Fruit fly (Drosophila melanogaster): ENCODE results near the gene crp.

crp gene

dm6 chr2L:16284306-16285299 lies 2.9 kb downstream of the crp start (continued):
- TF ChIP-seq ap (GFP tag; IDR thresholded peaks at IDR 0.05) (no peak), mirr (GFP tag; optimal IDR thresholded peaks at IDR 0.05) (peak; percentile 52), pum (GFP tag; optimal IDR thresholded peaks at IDR 0.05) (no peak), mam (GFP tag; optimal IDR thresholded peaks at IDR 0.05) (peak; percentile 50), tna (GFP tag; IDR thresholded peaks at IDR 0.05; ENCODE audit: partially characterized antibody) (no peak), CG33557 (GFP tag; optimal IDR thresholded peaks at IDR 0.05) (no peak), Hr78 (GFP tag; optimal IDR thresholded peaks at IDR 0.05) (no peak), CG11696 (GFP tag; IDR thresholded peaks at IDR 0.05) (no peak), Opbp (GFP tag; IDR thresholded peaks at IDR 0.05; ENCODE audit: partially characterized antibody) (no peak), CG14965 (GFP tag; optimal IDR thresholded peaks at IDR 0.05; ENCODE audit: borderline replicate concordance) (no peak), CG15479 (GFP tag; optimal IDR thresholded peaks at IDR 0.05) (no peak), tgo (GFP tag; IDR thresholded peaks at IDR 0.05) (no peak), CG34376 (GFP tag; optimal IDR thresholded peaks at IDR 0.05) (peak; percentile 53), CG6654 (GFP tag; optimal IDR thresholded peaks at IDR 0.05) (no peak), HLH3B (GFP tag; IDR thresholded peaks at IDR 0.05) (no peak), eve (GFP tag; optimal IDR thresholded peaks at IDR 0.05) (peak in 1 of 2 experiments; percentile 85), CG14050 (GFP tag; IDR thresholded peaks at IDR 0.05) (no peak), CG13123 (GFP tag; optimal IDR thresholded peaks at IDR 0.05) (no peak), Camta (GFP tag; optimal IDR thresholded peaks at IDR 0.05) (peak; percentile 34), wor (GFP tag; IDR thresholded peaks at IDR 0.05) (no peak), CG18764 (GFP tag; optimal IDR thresholded peaks at IDR 0.05) (no peak), CG8765 (GFP tag; IDR thresholded peaks at IDR 0.05) (no peak), Fer1 (GFP tag; optimal IDR thresholded peaks at IDR 0.05) (peak; percentile 45), CG1529 (GFP tag; optimal IDR thresholded peaks at IDR 0.05) (no peak), Hr39 (optimal IDR thresholded peaks at IDR 0.05) (no peak), Dek (tag; optimal IDR thresholded peaks at IDR 0.05) (peak; percentile 59), kay (GFP tag; optimal IDR thresholded peaks at IDR 0.05) (no peak), CG32772 (GFP tag; IDR thresholded peaks at IDR 0.05) (no peak), cwo (GFP tag; optimal IDR thresholded peaks at IDR 0.05) (peak; percentile 72), CG6791 (GFP tag; IDR thresholded peaks at IDR 0.05; ENCODE audit: partially characterized antibody) (no peak), lbe (GFP tag; optimal IDR thresholded peaks at IDR 0.05) (peak; percentile 64), CG32532 (GFP tag; IDR thresholded peaks at IDR 0.05) (no peak), jing (GFP tag; optimal IDR thresholded peaks at IDR 0.05) (no peak), CG7928 (GFP tag; optimal IDR thresholded peaks at IDR 0.05) (peak; percentile 25), Dfd (GFP tag; optimal IDR thresholded peaks at IDR 0.05) (no peak), CG10979 (tag; optimal IDR thresholded peaks at IDR 0.05) (no peak), CG10654 (GFP tag; optimal IDR thresholded peaks at IDR 0.05) (peak; percentile 21), CG33213 (GFP tag; optimal IDR thresholded peaks at IDR 0.05) (no peak), CG8924 (tag; optimal IDR thresholded peaks at IDR 0.05) (peak; percentile 36), TFAM (GFP tag; optimal IDR thresholded peaks at IDR 0.05) (no peak), stwl (tag; optimal IDR thresholded peaks at IDR 0.05) (no peak), CG31365 (tag; optimal IDR thresholded peaks at IDR 0.05) (peak; percentile 47), Ets97D (GFP tag; optimal IDR thresholded peaks at IDR 0.05) (peak; percentile 74), CHES-1-like (GFP tag; optimal IDR thresholded peaks at IDR 0.05) (peak; percentile 4), slbo (GFP tag; IDR thresholded peaks at IDR 0.05) (no peak), CG11560 (tag; IDR thresholded peaks at IDR 0.05) (no peak), Sry-β (GFP tag; optimal IDR thresholded peaks at IDR 0.05) (no peak), CG30403 (GFP tag; optimal IDR thresholded peaks at IDR 0.05) (peak; percentile 29), CG4820 (GFP tag; optimal IDR thresholded peaks at IDR 0.05) (no peak)

Measured in whole organism, embryonic.